Fruit fly (Drosophila melanogaster): ENCODE results near the gene m.

Gene m

DNA sequence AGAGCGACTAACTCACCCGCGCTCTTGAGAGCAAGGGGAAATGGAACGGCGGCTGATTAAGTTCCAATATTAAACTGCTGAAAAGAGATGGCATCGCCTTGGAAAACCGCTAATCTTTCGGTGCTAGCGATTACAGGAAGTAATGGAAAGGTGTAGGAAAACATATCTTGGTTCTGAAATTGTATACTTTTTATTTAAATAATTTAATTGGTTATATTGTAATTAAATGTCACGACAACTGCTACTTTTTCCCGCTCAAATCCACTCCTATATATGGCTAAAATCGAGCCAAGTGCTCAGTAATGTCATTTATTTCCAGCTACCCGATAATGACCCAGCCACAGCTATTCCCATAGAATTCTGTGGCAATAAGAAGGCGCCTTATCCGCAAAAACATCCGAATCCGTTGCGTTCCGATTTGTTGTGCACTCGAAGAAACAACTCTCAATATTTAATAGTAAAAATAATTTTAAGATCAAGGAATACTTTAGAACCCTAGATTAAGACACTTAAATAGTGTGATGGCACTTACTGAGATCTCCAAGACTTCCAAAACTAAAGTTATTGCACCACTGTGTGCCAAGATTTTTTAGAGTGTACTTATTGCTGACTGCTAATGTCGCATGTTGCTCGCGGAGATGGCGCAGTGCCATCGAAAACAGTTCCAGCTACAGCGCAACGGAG is 34.3 kb downstream of the m start (continued):
- TF ChIP-seq HmgZ (tag; optimal IDR thresholded peaks at IDR 0.05) (peak; percentile 51), Sin3A (optimal IDR thresholded peaks at IDR 0.05) (no peak), CG14050 (GFP tag; IDR thresholded peaks at IDR 0.05) (peak; percentile 66), Doc3 (GFP tag; IDR thresholded peaks at IDR 0.05; ENCODE audit: partially characterized antibody) (no peak), CG10959 (GFP tag; IDR thresholded peaks at IDR 0.05) (no peak), lab (GFP tag; optimal IDR thresholded peaks at IDR 0.05) (peak; percentile 81), gt (GFP tag; IDR thresholded peaks at IDR 0.05) (no peak), zen2 (GFP tag; IDR thresholded peaks at IDR 0.05; ENCODE audit: partially characterized antibody) (no peak), so (GFP tag; IDR thresholded peaks at IDR 0.05) (peak; percentile 63; the same call in 1 of the 3 replicates), kah (GFP tag; optimal IDR thresholded peaks at IDR 0.05) (peak; percentile 22), CoRest (tag; optimal IDR thresholded peaks at IDR 0.05) (peak; percentile 74), chif (GFP tag; optimal IDR thresholded peaks at IDR 0.05) (peak; percentile 46 to 65), ken (GFP tag; IDR thresholded peaks at IDR 0.05) (peak; percentile 81), CG1602 (GFP tag; optimal IDR thresholded peaks at IDR 0.05) (peak; percentile 52), dmrt99B (tag; optimal IDR thresholded peaks at IDR 0.05) (peak; percentile 82), Abd-B (GFP tag; optimal IDR thresholded peaks at IDR 0.05) (peak; percentile 34), Awh (GFP tag; IDR thresholded peaks at IDR 0.05) (peak; percentile 80), CG13894 (tag; optimal IDR thresholded peaks at IDR 0.05) (no peak), NK7.1 (GFP tag; optimal IDR thresholded peaks at IDR 0.05) (peak; percentile 10), ab (GFP tag; optimal IDR thresholded peaks at IDR 0.05) (peak; percentile 6), CG5245 (GFP tag; optimal IDR thresholded peaks at IDR 0.05) (peak; percentile 56), Eip74EF (GFP tag; optimal IDR thresholded peaks at IDR 0.05) (peak in 1 of 2 experiments; percentile 54), HLH4C (GFP tag; IDR thresholded peaks at IDR 0.05; ENCODE audit: partially characterized antibody) (no peak), danr (GFP tag; IDR thresholded peaks at IDR 0.05) (peak; percentile 61), Dfd (GFP tag; optimal IDR thresholded peaks at IDR 0.05) (no peak), Rx (GFP tag; IDR thresholded peaks at IDR 0.05) (peak; percentile 73), Asciz (GFP tag; optimal IDR thresholded peaks at IDR 0.05) (peak; percentile 58), CG3407 (GFP tag; optimal IDR thresholded peaks at IDR 0.05) (peak; percentile 19), CG18764 (GFP tag; optimal IDR thresholded peaks at IDR 0.05) (peak; percentile 16), CG12104 (GFP tag; optimal IDR thresholded peaks at IDR 0.05) (peak; percentile 42), grau (tag; optimal IDR thresholded peaks at IDR 0.05) (peak; percentile 78), jigr1 (GFP tag; IDR thresholded peaks at IDR 0.05) (no peak), ATbp (GFP tag; optimal IDR thresholded peaks at IDR 0.05) (peak; percentile 67), CG12236 (GFP tag; optimal IDR thresholded peaks at IDR 0.05) (no peak), Hand (GFP tag; optimal IDR thresholded peaks at IDR 0.05) (peak; percentile 53), Hr78 (GFP tag; optimal IDR thresholded peaks at IDR 0.05) (peak in 1 of 2 experiments; percentile 3), CG7928 (GFP tag; optimal IDR thresholded peaks at IDR 0.05) (no peak), Dbx (GFP tag; IDR thresholded peaks at IDR 0.05) (0 out of 3 replicates have a peak, but pooled peaks have one; percentile 11), Sry-β (GFP tag; optimal IDR thresholded peaks at IDR 0.05) (peak; percentile 84), zen (tag; optimal IDR thresholded peaks at IDR 0.05) (peak; percentile 68), CG4328 (GFP tag; optimal IDR thresholded peaks at IDR 0.05) (no peak), psq (GFP tag; optimal IDR thresholded peaks at IDR 0.05) (no peak), wdn (GFP tag; IDR thresholded peaks at IDR 0.05) (0 out of 2 replicates have a peak, but pooled peaks have one; percentile 31), onecut (GFP tag; IDR thresholded peaks at IDR 0.05) (no peak), CG11560 (tag; IDR thresholded peaks at IDR 0.05) (peak; percentile 22; the same call in 1 of the 3 replicates), Pdp1 (GFP tag; optimal IDR thresholded peaks at IDR 0.05) (peak; percentile 59 to 62), CG10565 (GFP tag; optimal IDR thresholded peaks at IDR 0.05) (no peak), CG13287 (GFP tag; IDR thresholded peaks at IDR 0.05; ENCODE audit: partially characterized antibody) (no peak), jing (GFP tag; optimal IDR thresholded peaks at IDR 0.05) (peak; percentile 58)
